Fruit fly (Drosophila melanogaster): ENCODE results near the gene CG8353.

The CG8353 gene

dm6 chr2L:8255406-8255805, 41.6 kb downstream of the CG8353 start:
- no peak for TF ChIP-seq kay (GFP tag; ENCODE audit: borderline replicate concordance)
- no peak for TF ChIP-seq toe (GFP tag; optimal IDR thresholded peaks at IDR 0.05)
- no peak for TF ChIP-seq CG1620 (GFP tag; optimal IDR thresholded peaks at IDR 0.05)
- TF ChIP-seq Crg-1 (GFP tag; optimal IDR thresholded peaks at IDR 0.05), result no peak
- TF ChIP-seq tj (GFP tag; optimal IDR thresholded peaks at IDR 0.05), result no peak
- TF ChIP-seq ovo (GFP tag; optimal IDR thresholded peaks at IDR 0.05), result no peak
- peak; percentile 15 for TF ChIP-seq CG7101 (tag; optimal IDR thresholded peaks at IDR 0.05)
- TF ChIP-seq cnc (optimal IDR thresholded peaks at IDR 0.05), result no peak
- TF ChIP-seq Clk (GFP tag; optimal IDR thresholded peaks at IDR 0.05), result no peak
- no peak for TF ChIP-seq CG12768 (GFP tag; optimal IDR thresholded peaks at IDR 0.05)
- TF ChIP-seq cic (GFP tag; optimal IDR thresholded peaks at IDR 0.05), result no peak
- TF ChIP-seq CG14711 (tag; optimal IDR thresholded peaks at IDR 0.05), result peak; percentile 5
- no peak for TF ChIP-seq Hr96 (GFP tag; optimal IDR thresholded peaks at IDR 0.05)
- no peak for TF ChIP-seq Mnt (GFP tag; optimal IDR thresholded peaks at IDR 0.05)
- TF ChIP-seq CG33017 (tag; optimal IDR thresholded peaks at IDR 0.05), result peak; percentile 53
- TF ChIP-seq CG5204 (GFP tag; optimal IDR thresholded peaks at IDR 0.05), result no peak
- no peak for TF ChIP-seq bab1 (GFP tag; optimal IDR thresholded peaks at IDR 0.05)
- no peak for TF ChIP-seq pad (GFP tag; optimal IDR thresholded peaks at IDR 0.05)
- TF ChIP-seq CG11617 (GFP tag; optimal IDR thresholded peaks at IDR 0.05), result no peak
- TF ChIP-seq CG7045 (GFP tag; optimal IDR thresholded peaks at IDR 0.05), result no peak

- no peak for TF ChIP-seq CG1620 (GFP tag; optimal IDR thresholded peaks at IDR 0.05)
- no peak for TF ChIP-seq cnc (optimal IDR thresholded peaks at IDR 0.05)
- no peak for TF ChIP-seq CG5204 (GFP tag; optimal IDR thresholded peaks at IDR 0.05)
- no peak for TF ChIP-seq CG14711 (tag; optimal IDR thresholded peaks at IDR 0.05)
- TF ChIP-seq CG33017 (tag; optimal IDR thresholded peaks at IDR 0.05), result no peak
- no peak for TF ChIP-seq kay (GFP tag; ENCODE audit: borderline replicate concordance)
- no peak for TF ChIP-seq cic (GFP tag; optimal IDR thresholded peaks at IDR 0.05)
- TF ChIP-seq Clk (GFP tag; optimal IDR thresholded peaks at IDR 0.05), result no peak
- no peak for TF ChIP-seq ovo (GFP tag; optimal IDR thresholded peaks at IDR 0.05)
- TF ChIP-seq CG12768 (GFP tag; optimal IDR thresholded peaks at IDR 0.05), result no peak
- TF ChIP-seq pad (GFP tag; optimal IDR thresholded peaks at IDR 0.05), result no peak
- TF ChIP-seq CG7101 (tag; optimal IDR thresholded peaks at IDR 0.05), result no peak
- no peak for TF ChIP-seq Mnt (GFP tag; optimal IDR thresholded peaks at IDR 0.05)
Measured at dm6 chr2L:8257401-8258266, 43.8 kb downstream of the CG8353 start, which contains the start of gene CG8086. Gene CG8086 (minus strand): TSS chr2L:8257502.
